Worm (Caenorhabditis elegans): ENCODE data around the gene C14C10.1.

DNA sequence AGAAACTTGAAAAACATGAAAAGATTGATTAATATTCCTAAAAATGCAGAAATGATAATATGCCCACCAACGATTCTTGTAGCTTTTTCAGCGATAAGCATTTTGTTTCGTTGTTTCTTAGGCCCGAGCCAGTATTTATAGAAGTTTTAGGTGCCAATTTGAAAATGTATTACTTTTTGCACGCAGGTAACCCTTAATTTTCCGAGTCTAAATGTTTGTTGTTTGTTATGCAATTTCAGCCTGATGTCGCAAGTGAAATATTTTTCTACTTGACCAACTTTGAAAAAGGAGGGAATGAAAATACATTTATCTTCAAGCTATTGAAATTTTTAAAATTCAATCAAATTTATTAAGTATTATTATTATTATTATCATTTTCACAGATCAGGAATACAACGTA is 43.9 kb downstream of the C14C10.1 start, which contains the start of gene srx-113:
- TF ChIP-seq hpl-2 (GFP tag; optimal IDR thresholded peaks at IDR 0.05) (no peak), ztf-11 (tag; optimal IDR thresholded peaks at IDR 0.05) (no peak), snpc-4 (tag; optimal IDR thresholded peaks at IDR 0.05) (no peak), fkh-10 (GFP tag; optimal IDR thresholded peaks at IDR 0.05) (no peak), elt-2 (tag; optimal IDR thresholded peaks at IDR 0.05) (no peak), ceh-82 (tag; optimal IDR thresholded peaks at IDR 0.05) (no peak), mdl-1 (tag; optimal IDR thresholded peaks at IDR 0.05) (no peak), nhr-76 (tag; optimal IDR thresholded peaks at IDR 0.05) (no peak)
